Fruit fly (Drosophila melanogaster) whole organism, embryonic: ENCODE data around the gene Cdk1.
A peak's percentile ranks its signal among the peaks of the same experiment; 100 is the strongest.

Source experiments
- B-H2 ChIP-seq: fragments of 200-800 bp; sonication (Bioruptor generic); optimal IDR thresholded peaks from 2 replicates; lab custom pipeline; 2018; ENCODE audit warnings: missing biosample characterization, mild to moderate bottlenecking, missing genetic modification characterization
- CG11695 ChIP-seq: fragments of 200-800 bp; sonication (Bioruptor generic); IDR thresholded peaks from 3 replicates; pipeline ENCODE4 v1.3.6; 2022; ENCODE audit warnings: missing biosample characterization, missing genetic modification characterization
- CG12744 ChIP-seq: fragments of 200-800 bp; sonication (Bioruptor generic); optimal IDR thresholded peaks from 2 replicates; lab custom pipeline; 2016; ENCODE audit warnings: missing biosample characterization, missing genetic modification characterization
- CG13287 ChIP-seq: fragments of 200-800 bp; sonication (Bioruptor generic); IDR thresholded peaks from 2 replicates; pipeline ENCODE4 v1.3.6; 2022; ENCODE audit warnings: missing biosample characterization, missing genetic modification characterization; ENCODE audit not compliant: partially characterized antibody
- CG13624 ChIP-seq: fragments of 200-800 bp; sonication (Bioruptor generic); optimal IDR thresholded peaks from 2 replicates; lab custom pipeline; 2016; ENCODE audit warnings: missing biosample characterization, missing genetic modification characterization
- CG16779 ChIP-seq: fragments of 200-800 bp; sonication (Bioruptor generic); IDR thresholded peaks from 2 replicates; pipeline ENCODE4 v1.3.6; 2022; ENCODE audit warnings: missing biosample characterization, missing genetic modification characterization
- CG17359 ChIP-seq: fragments of 200-800 bp; sonication (Bioruptor generic); optimal IDR thresholded peaks from 3 replicates; lab custom pipeline; 2018; ENCODE audit warnings: missing biosample characterization, mild to moderate bottlenecking, missing genetic modification characterization, moderate library complexity
- CG17612 ChIP-seq: fragments of 200-800 bp; sonication (Bioruptor generic); IDR thresholded peaks from 2 replicates; pipeline ENCODE4 v1.3.6; 2022; ENCODE audit warnings: missing biosample characterization, missing genetic modification characterization
- CG17802 ChIP-seq: fragments of 200-800 bp; sonication (Bioruptor generic); optimal IDR thresholded peaks from 2 replicates; lab custom pipeline; 2018; ENCODE audit warnings: missing biosample characterization, mild to moderate bottlenecking, missing genetic modification characterization, moderate library complexity
- CG17912 ChIP-seq: fragments of 200-800 bp; sonication (Bioruptor generic); optimal IDR thresholded peaks from 2 replicates; lab custom pipeline; 2018; ENCODE audit warnings: missing biosample characterization, mild to moderate bottlenecking, missing genetic modification characterization
- CG18476 ChIP-seq: fragments of 200-800 bp; sonication (Bioruptor generic); optimal IDR thresholded peaks from 2 replicates; lab custom pipeline; 2016; ENCODE audit warnings: missing biosample characterization, mild to moderate bottlenecking, missing genetic modification characterization
- CG18764 ChIP-seq: fragments of 200-800 bp; sonication (Bioruptor generic); optimal IDR thresholded peaks from 3 replicates; lab custom pipeline; 2016; ENCODE audit warnings: missing biosample characterization, missing genetic modification characterization
- CG6254 ChIP-seq: fragments of 200-800 bp; sonication (Bioruptor generic); optimal IDR thresholded peaks from 3 replicates; lab custom pipeline; 2017; ENCODE audit warnings: mild to moderate bottlenecking, missing biosample characterization, missing genetic modification reagents, missing genetic modification characterization
- CG9876 ChIP-seq: fragments of 200-800 bp; sonication (Bioruptor generic); optimal IDR thresholded peaks from 2 replicates; lab custom pipeline; 2016; ENCODE audit warnings: missing biosample characterization, missing genetic modification characterization
- Dip2 ChIP-seq: fragments of 200-800 bp; sonication (Bioruptor generic); IDR thresholded peaks from 2 replicates; pipeline ENCODE4 v1.3.6; 2022; ENCODE audit warnings: missing biosample characterization, missing genetic modification characterization
- H15 ChIP-seq: fragments of 200-800 bp; sonication (Bioruptor generic); IDR thresholded peaks from 3 replicates; pipeline ENCODE4 v1.3.6; 2022; ENCODE audit warnings: missing biosample characterization, missing genetic modification characterization
- H2.0 ChIP-seq: fragments of 200-800 bp; sonication (Bioruptor generic); IDR thresholded peaks from 2 replicates; pipeline ENCODE4 v1.3.6; 2022; ENCODE audit warnings: missing biosample characterization, missing genetic modification characterization
- Jarid2 ChIP-seq: fragments of 200-800 bp; sonication (Bioruptor generic); optimal IDR thresholded peaks from 3 replicates; lab custom pipeline; 2017; ENCODE audit warnings: mild to moderate bottlenecking, missing biosample characterization, missing genetic modification reagents, missing genetic modification characterization
- Kr ChIP-seq: fragments of 200-800 bp; sonication (Bioruptor generic); optimal IDR thresholded peaks from 2 replicates; lab custom pipeline; 2017; ENCODE audit warnings: missing biosample characterization, mild to moderate bottlenecking, missing genetic modification characterization
- Mad ChIP-seq: fragments of 200-800 bp; sonication (Bioruptor generic); optimal IDR thresholded peaks from 2 replicates; lab custom pipeline; 2016; ENCODE audit warnings: missing biosample characterization, missing genetic modification characterization
- Max ChIP-seq: fragments of 200-800 bp; sonication (Bioruptor generic); optimal IDR thresholded peaks from 2 replicates; lab custom pipeline; 2016; ENCODE audit warnings: missing biosample characterization, mild to moderate bottlenecking, missing genetic modification characterization
- Meics ChIP-seq: fragments of 200-800 bp; sonication (Bioruptor generic); optimal IDR thresholded peaks from 2 replicates; lab custom pipeline; 2017; ENCODE audit warnings: missing biosample characterization, mild to moderate bottlenecking, missing genetic modification characterization
- Nf-YA ChIP-seq: fragments of 200-800 bp; sonication (Bioruptor generic); IDR thresholded peaks from 2 replicates; pipeline ENCODE4 v1.3.6; 2022; ENCODE audit warnings: missing biosample characterization, missing genetic modification characterization
- cad ChIP-seq: fragments of >200 bp; optimal IDR thresholded peaks from 2 replicates; lab custom pipeline; 2017; ENCODE audit warnings: missing biosample characterization, missing genetic modification characterization
- chm ChIP-seq: fragments of 200-800 bp; sonication (Bioruptor generic); IDR thresholded peaks from 2 replicates; pipeline ENCODE4 v1.3.6; 2022; ENCODE audit warnings: missing biosample characterization, missing genetic modification characterization
- crp ChIP-seq, 2 experiments: fragments of 200-800 bp; sonication (Bioruptor generic); optimal IDR thresholded peaks; 2 replicates in 1 of 2; 3 replicates in 1 of 2; lab custom pipeline; 2017; ENCODE audit warnings: missing biosample characterization in 2 of 2, missing genetic modification characterization in 2 of 2, mild to moderate bottlenecking in 1 of 2, moderate library complexity in 1 of 2
- dati ChIP-seq: fragments of 200-800 bp; sonication (Bioruptor generic); IDR thresholded peaks from 2 replicates; pipeline ENCODE4 v1.3.6; 2022; ENCODE audit warnings: missing biosample characterization, missing genetic modification characterization
- dysf ChIP-seq: fragments of 200-800 bp; sonication (Bioruptor generic); IDR thresholded peaks from 3 replicates; pipeline ENCODE4 v1.3.6; 2022; ENCODE audit warnings: missing biosample characterization, missing genetic modification characterization
- fd64A ChIP-seq: fragments of 200-800 bp; sonication (Bioruptor generic); optimal IDR thresholded peaks from 3 replicates; lab custom pipeline; 2018; ENCODE audit warnings: missing biosample characterization, mild to moderate bottlenecking, missing genetic modification characterization
- gt ChIP-seq: fragments of 200-800 bp; sonication (Bioruptor generic); IDR thresholded peaks from 2 replicates; pipeline ENCODE4 v1.3.6; 2022; ENCODE audit warnings: missing biosample characterization, missing genetic modification characterization
- hkb ChIP-seq, 2 experiments: fragments of 200-800 bp in 1 of 2; fragments of >200 bp in 1 of 2; sonication (Bioruptor generic) in 1 of 2; IDR thresholded peaks in 1 of 2; optimal IDR thresholded peaks in 1 of 2; 2 replicates each; pipeline versions ENCODE4 v1.3.6 to Lab custom; 2017 to 2022; ENCODE audit warnings: missing biosample characterization in 1 of 2, missing genetic modification characterization in 1 of 2
- inv ChIP-seq: fragments of 200-800 bp; sonication (Bioruptor generic); IDR thresholded peaks from 2 replicates; pipeline ENCODE4 v1.3.6; 2022; ENCODE audit warnings: missing biosample characterization, missing genetic modification characterization; ENCODE audit not compliant: partially characterized antibody
- jing ChIP-seq: fragments of 200-800 bp; sonication (Bioruptor generic); optimal IDR thresholded peaks from 2 replicates; lab custom pipeline; 2018; ENCODE audit warnings: missing biosample characterization, mild to moderate bottlenecking, missing genetic modification characterization
- ken ChIP-seq: fragments of 200-800 bp; sonication (Bioruptor generic); IDR thresholded peaks from 3 replicates; pipeline ENCODE4 v1.3.6; 2022; ENCODE audit warnings: missing biosample characterization, missing genetic modification characterization
- mld ChIP-seq: fragments of 200-800 bp; sonication (Bioruptor generic); IDR thresholded peaks from 3 replicates; pipeline ENCODE4 v1.3.6; 2022; ENCODE audit warnings: missing biosample characterization, missing genetic modification characterization; ENCODE audit not compliant: partially characterized antibody
- nerfin-1 ChIP-seq: fragments of 200-800 bp; sonication (Bioruptor generic); optimal IDR thresholded peaks from 3 replicates; lab custom pipeline; 2019; ENCODE audit warnings: missing biosample characterization, mild to moderate bottlenecking, missing genetic modification characterization, moderate library complexity
- oc ChIP-seq: fragments of 200-800 bp; sonication (Bioruptor generic); optimal IDR thresholded peaks from 2 replicates; lab custom pipeline; 2018; ENCODE audit warnings: missing biosample characterization, mild to moderate bottlenecking, missing genetic modification characterization, moderate library complexity
- odd ChIP-seq: fragments of 200-800 bp; sonication (Bioruptor generic); optimal IDR thresholded peaks from 2 replicates; lab custom pipeline; 2017; ENCODE audit warnings: missing biosample characterization, mild to moderate bottlenecking, missing genetic modification characterization
- otp ChIP-seq: fragments of 200-800 bp; sonication (Bioruptor generic); IDR thresholded peaks from 3 replicates; pipeline ENCODE4, ENCODE4 v1.3.6; 2022; ENCODE audit warnings: missing biosample characterization, missing genetic modification characterization
- p53 ChIP-seq: fragments of 200-800 bp; sonication (Bioruptor generic); optimal IDR thresholded peaks from 2 replicates; lab custom pipeline; 2016; ENCODE audit warnings: missing biosample characterization, missing genetic modification characterization
- pan ChIP-seq, 4 experiments: fragments of >200 bp in 3 of 4; fragments of 200-800 bp in 1 of 4; sonication (Bioruptor generic) in 1 of 4; optimal IDR thresholded peaks in 3 of 4; IDR thresholded peaks in 1 of 4; 2 replicates each; pipeline versions ENCODE4 v1.3.6 to Lab custom; 2017 to 2022; ENCODE audit warnings: missing biosample characterization in 2 of 4, missing genetic modification characterization in 2 of 4, mixed read lengths in 1 of 4
- slbo ChIP-seq: fragments of 200-800 bp; sonication (Bioruptor generic); IDR thresholded peaks from 2 replicates; pipeline ENCODE4 v1.3.6; 2022; ENCODE audit warnings: missing biosample characterization, missing genetic modification characterization
- sr ChIP-seq: fragments of 200-800 bp; sonication (Bioruptor generic); IDR thresholded peaks from 3 replicates; pipeline ENCODE4 v1.3.6; 2022; ENCODE audit warnings: missing biosample characterization, missing genetic modification characterization
- sug ChIP-seq: fragments of 200-800 bp; optimal IDR thresholded peaks from 2 replicates; lab custom pipeline; 2019; ENCODE audit warnings: missing biosample characterization, mild to moderate bottlenecking, missing genetic modification characterization, moderate library complexity
- trem ChIP-seq: fragments of 200-800 bp; optimal IDR thresholded peaks from 3 replicates; lab custom pipeline; 2019; ENCODE audit warnings: missing biosample characterization, mild to moderate bottlenecking, missing genetic modification characterization, moderate library complexity
- trh ChIP-seq: fragments of 200-800 bp; sonication (Bioruptor generic); optimal IDR thresholded peaks from 2 replicates; lab custom pipeline; 2016; ENCODE audit warnings: missing biosample characterization, missing genetic modification characterization
- unc-4 ChIP-seq: fragments of 200-800 bp; sonication (Bioruptor generic); IDR thresholded peaks from 2 replicates; pipeline ENCODE4 v1.3.6; 2022; ENCODE audit warnings: missing biosample characterization, missing genetic modification characterization; ENCODE audit not compliant: partially characterized antibody
- zfh1 ChIP-seq: fragments of 200-800 bp; sonication (Bioruptor generic); IDR thresholded peaks from 3 replicates; pipeline ENCODE4 v1.3.6; 2022; ENCODE audit warnings: missing biosample characterization, missing genetic modification characterization

The Cdk1 gene

DNA sequence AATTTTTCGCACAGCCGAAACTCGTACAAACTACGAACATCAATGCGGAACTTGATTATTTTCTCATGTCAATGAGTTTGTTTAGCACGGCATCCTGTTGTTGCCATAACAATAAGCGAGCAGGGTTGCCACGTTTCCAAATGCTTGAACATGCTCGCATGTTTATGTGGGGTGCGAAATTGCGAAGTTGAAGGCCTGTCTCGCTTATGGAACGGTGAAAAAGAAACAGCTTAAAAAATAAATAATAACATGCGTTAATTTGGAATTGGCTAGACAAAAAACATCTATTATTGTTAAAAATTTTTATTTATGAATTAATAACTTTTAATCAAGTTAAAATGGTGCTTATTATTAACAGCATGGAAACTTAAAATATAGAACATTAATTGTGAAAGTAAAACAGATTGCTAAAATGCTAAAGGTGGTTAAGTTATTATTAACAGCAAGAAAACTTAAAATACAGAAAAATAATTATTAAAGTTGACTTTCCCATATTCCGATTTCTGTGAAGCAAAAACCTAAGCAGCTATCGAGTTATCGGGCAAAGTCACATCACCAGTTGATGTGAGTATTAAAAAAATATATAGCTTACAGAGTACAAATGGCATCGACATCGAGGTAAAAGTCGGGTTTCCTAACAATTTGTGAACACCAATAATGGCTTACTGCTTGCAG lies 44.9 kb upstream of the Cdk1 start, which contains the start of the genes Bug22 and TfIIB (continued):
- TF ChIP-seq mld (no peak), Max (peak; percentile 85), inv (GFP tag; lab: Robert Waterston, UW) (no peak), B-H2 (GFP tag; lab: Kevin White, UChicago) (peak; percentile 76), jing (GFP tag; lab: Kevin White, UChicago) (no peak), CG17912 (GFP tag; lab: Kevin White, UChicago) (peak; percentile 32), gt (no peak), cad (GFP tag; lab: Kevin White, UChicago) (no peak), crp (GFP tag; optimal IDR thresholded peaks at IDR 0.05; lab: Kevin White, UChicago) (peak in 1 of 2 experiments; percentile 38), Dip2 (GFP tag; lab: Robert Waterston, UW) (no peak), slbo (peak; percentile 86), CG17802 (tag; lab: Kevin White, UChicago) (peak; percentile 84), H15 (GFP tag; lab: Robert Waterston, UW) (no peak), CG18476 (peak; percentile 57), CG16779 (GFP tag; lab: Robert Waterston, UW) (0 out of 2 replicates have a peak, but pooled peaks have one; percentile 12), sug (tag; lab: Kevin White, UChicago) (peak; percentile 75), Jarid2 (GFP tag; lab: Kevin White, UChicago) (no peak), CG13287 (GFP tag; lab: Robert Waterston, UW) (peak; percentile 47), trh (GFP tag; lab: Kevin White, UChicago) (peak; percentile 24), Meics (peak; percentile 74), pan (optimal IDR thresholded peaks at IDR 0.05; lab: Kevin White, UChicago) (no peak), pan (GFP tag; optimal IDR thresholded peaks at IDR 0.05 in 1 of 2, IDR thresholded peaks at IDR 0.05 in 1 of 2) (peak in 1 of 2 experiments; percentile 76), CG12744 (GFP tag; lab: Kevin White, UChicago) (peak; percentile 26), hkb (optimal IDR thresholded peaks at IDR 0.05; lab: Kevin White, UChicago) (no peak), hkb (GFP tag; IDR thresholded peaks at IDR 0.05; lab: Robert Waterston, UW) (peak; percentile 75), dysf (GFP tag; lab: Robert Waterston, UW) (peak; percentile 63; the same call in 2 of the 3 replicates), nerfin-1 (peak; percentile 43), ken (peak; percentile 70; the same call in 2 of the 3 replicates), oc (tag; lab: Kevin White, UChicago) (no peak), p53 (GFP tag; lab: Kevin White, UChicago) (no peak), otp (peak; percentile 78; the same call in 2 of the 3 replicates), Kr (GFP tag; lab: Kevin White, UChicago) (no peak), chm (GFP tag; lab: Robert Waterston, UW) (peak; percentile 65; the same call in 1 of the 2 replicates), CG13624 (GFP tag; lab: Kevin White, UChicago) (peak; percentile 62), CG18764 (GFP tag; lab: Kevin White, UChicago) (peak; percentile 62), odd (GFP tag; lab: Kevin White, UChicago) (peak; percentile 15), trem (tag; lab: Kevin White, UChicago) (peak; percentile 56), sr (GFP tag; lab: Robert Waterston, UW) (no peak), Nf-YA (GFP tag; lab: Robert Waterston, UW) (no peak), unc-4 (GFP tag; lab: Robert Waterston, UW) (no peak; the same call in 1 of the 2 replicates), CG9876 (peak; percentile 41), dati (GFP tag; lab: Robert Waterston, UW) (no peak), Mad (GFP tag; lab: Kevin White, UChicago) (peak; percentile 71), H2.0 (peak; percentile 64), CG11695 (no peak), CG17612 (no peak), CG6254 (GFP tag; lab: Kevin White, UChicago) (no peak), zfh1 (GFP tag; lab: Robert Waterston, UW) (peak; percentile 78), fd64A (no peak), CG17359 (tag; lab: Kevin White, UChicago) (peak; percentile 68)
